Worm (Caenorhabditis elegans) whole organism, L1 larva: ENCODE measurements around the gene sec-6.
A peak's percentile ranks its signal among the peaks of the same experiment; 100 is the strongest.

Experiments
- aha-1 ChIP-seq: fragments of 150-350 bp; optimal IDR thresholded peaks from 2 replicates; lab custom pipeline; 2014; ENCODE audit warnings: missing biosample characterization, missing genetic modification characterization
- alr-1 ChIP-seq: fragments of 200-800 bp; sonication (Bioruptor generic); optimal IDR thresholded peaks from 2 replicates; lab custom pipeline; 2018; ENCODE audit warnings: borderline replicate concordance, mild to moderate bottlenecking, missing genetic modification characterization, missing compliant biosample characterization
- ceh-63 ChIP-seq: fragments of 200-800 bp; sonication (Bioruptor generic); optimal IDR thresholded peaks from 2 replicates; lab custom pipeline; 2018; ENCODE audit warnings: mild to moderate bottlenecking, missing genetic modification characterization, missing compliant biosample characterization
- ceh-90 ChIP-seq: sonication (generic microtip); optimal IDR thresholded peaks from 2 replicates; lab custom pipeline; 2016; ENCODE audit warnings: missing genetic modification characterization, missing compliant biosample characterization
- fkh-10 ChIP-seq: sonication (generic microtip); optimal IDR thresholded peaks from 2 replicates; lab custom pipeline; 2017; ENCODE audit warnings: missing biosample characterization, missing genetic modification reagents, missing genetic modification characterization
- lin-39 ChIP-seq: fragments of 150-350 bp; optimal IDR thresholded peaks from 2 replicates; lab custom pipeline; 2014; ENCODE audit warnings: missing biosample characterization, missing genetic modification reagents, missing genetic modification characterization
- lsy-2 ChIP-seq, 2 experiments: fragments of 150-350 bp; optimal IDR thresholded peaks; 2 replicates each; lab custom pipeline; 2014; ENCODE audit warnings: missing biosample characterization in 2 of 2, missing genetic modification characterization in 2 of 2
- mdl-1 ChIP-seq, 2 experiments: fragments of 150-350 bp; optimal IDR thresholded peaks; 2 replicates each; lab custom pipeline; 2014 to 2017; ENCODE audit warnings: missing biosample characterization in 2 of 2, missing genetic modification characterization in 2 of 2, inconsistent platforms in 1 of 2
- mep-1 ChIP-seq: fragments of 150-350 bp; optimal IDR thresholded peaks from 2 replicates; lab custom pipeline; 2014; ENCODE audit warnings: missing biosample characterization, missing genetic modification characterization
- nhr-28 ChIP-seq: fragments of 150-350 bp; optimal IDR thresholded peaks from 2 replicates; lab custom pipeline; 2014; ENCODE audit warnings: missing biosample characterization, missing genetic modification characterization
- unc-130 ChIP-seq: fragments of 150-350 bp; optimal IDR thresholded peaks from 2 replicates; lab custom pipeline; 2017; ENCODE audit warnings: missing biosample characterization, missing genetic modification characterization, inconsistent platforms

ce11 chrII:5334628-5335027, 24.7 kb upstream of the sec-6 start:
- TF ChIP-seq ceh-90 (no peak), ceh-63 (no peak), mdl-1 (tag; optimal IDR thresholded peaks at IDR 0.05; lab: Kevin White, UChicago) (no peak), nhr-28 (tag; lab: Kevin White, UChicago) (no peak), lsy-2 (tag; optimal IDR thresholded peaks at IDR 0.05; lab: Kevin White, UChicago) (peak in 1 of 2 experiments; percentile 13), mep-1 (tag; lab: Kevin White, UChicago) (no peak), unc-130 (tag; lab: Kevin White, UChicago) (no peak), alr-1 (tag; lab: Kevin White, UChicago) (no peak), lin-39 (tag; lab: Kevin White, UChicago) (no peak), fkh-10 (GFP tag; lab: Kevin White, UChicago) (no peak), aha-1 (tag; lab: Kevin White, UChicago) (no peak)
